Fruit fly (Drosophila melanogaster) whole organism, embryonic: ENCODE data around the gene tub.

Experiments
- CG10267 ChIP-seq: fragments of 200-800 bp; sonication (Bioruptor generic); optimal IDR thresholded peaks from 2 replicates; lab custom pipeline; 2018; ENCODE audit warnings: missing biosample characterization, mild to moderate bottlenecking, missing genetic modification characterization, moderate library complexity
- CG10979 ChIP-seq: fragments of 200-800 bp; sonication (Bioruptor generic); optimal IDR thresholded peaks from 2 replicates; lab custom pipeline; 2018; ENCODE audit warnings: missing biosample characterization, mild to moderate bottlenecking, missing genetic modification characterization, moderate library complexity
- CG11723 ChIP-seq: fragments of 200-800 bp; sonication (Bioruptor generic); optimal IDR thresholded peaks from 2 replicates; lab custom pipeline; 2017; ENCODE audit warnings: missing biosample characterization, mild to moderate bottlenecking, missing genetic modification characterization
- CG14860 ChIP-seq: fragments of 200-800 bp; sonication (Bioruptor generic); IDR thresholded peaks from 3 replicates; pipeline ENCODE4 v1.3.6; 2022; ENCODE audit warnings: missing biosample characterization, missing genetic modification characterization; ENCODE audit not compliant: partially characterized antibody
- CG1832 ChIP-seq: fragments of 200-800 bp; sonication (Bioruptor generic); optimal IDR thresholded peaks from 2 replicates; lab custom pipeline; 2017; ENCODE audit warnings: missing biosample characterization, mild to moderate bottlenecking, missing genetic modification characterization, inconsistent platforms
- CG18764 ChIP-seq: fragments of 200-800 bp; sonication (Bioruptor generic); optimal IDR thresholded peaks from 3 replicates; lab custom pipeline; 2016; ENCODE audit warnings: missing biosample characterization, missing genetic modification characterization
- CG2712 ChIP-seq: fragments of 200-800 bp; optimal IDR thresholded peaks from 3 replicates; lab custom pipeline; 2019; ENCODE audit warnings: missing biosample characterization, mild to moderate bottlenecking, missing genetic modification characterization, moderate library complexity
- CG34376 ChIP-seq: fragments of 200-800 bp; sonication (Bioruptor generic); optimal IDR thresholded peaks from 2 replicates; lab custom pipeline; 2018; ENCODE audit warnings: missing biosample characterization, mild to moderate bottlenecking, missing genetic modification characterization
- CG3847 ChIP-seq: fragments of 200-800 bp; sonication (Bioruptor generic); IDR thresholded peaks from 2 replicates; pipeline ENCODE4 v1.3.6; 2022; ENCODE audit warnings: missing biosample characterization, missing genetic modification characterization
- CG42726 ChIP-seq: fragments of 200-800 bp; sonication (Bioruptor generic); IDR thresholded peaks from 2 replicates; pipeline ENCODE4 v1.3.6; 2022; ENCODE audit warnings: missing biosample characterization, missing genetic modification characterization; ENCODE audit not compliant: partially characterized antibody
- CG43689 ChIP-seq: fragments of 200-800 bp; sonication (Bioruptor generic); IDR thresholded peaks from 2 replicates; pipeline ENCODE4 v1.3.6; 2022; ENCODE audit warnings: missing biosample characterization, missing genetic modification characterization
- CG5953 ChIP-seq: fragments of 200-800 bp; sonication (Bioruptor generic); IDR thresholded peaks from 2 replicates; pipeline ENCODE4 v1.3.6; 2022; ENCODE audit warnings: missing biosample characterization, missing genetic modification characterization
- CG6683 ChIP-seq: fragments of 200-800 bp; sonication (Bioruptor generic); optimal IDR thresholded peaks from 2 replicates; lab custom pipeline; 2017; ENCODE audit warnings: missing biosample characterization, mild to moderate bottlenecking, missing genetic modification characterization, missing genetic modification reagents
- CG7839 ChIP-seq: fragments of 200-800 bp; sonication (Bioruptor generic); optimal IDR thresholded peaks from 3 replicates; lab custom pipeline; 2018; ENCODE audit warnings: missing biosample characterization, mild to moderate bottlenecking, missing genetic modification characterization, moderate library complexity
- Dfd ChIP-seq, 2 experiments: fragments of >200 bp; optimal IDR thresholded peaks; 2 replicates each; lab custom pipeline; 2017; ENCODE audit warnings: missing biosample characterization in 2 of 2, missing genetic modification characterization in 2 of 2
- Dref ChIP-seq: fragments of 200-800 bp; sonication (Bioruptor generic); IDR thresholded peaks from 2 replicates; pipeline ENCODE4 v1.3.6; 2022; ENCODE audit warnings: missing biosample characterization, missing genetic modification characterization
- GATAe ChIP-seq: fragments of 200-800 bp; sonication (Bioruptor generic); conservative IDR thresholded peaks from 2 replicates; pipeline ENCODE4 v1.3.6; 2022; ENCODE audit warnings: missing biosample characterization, missing genetic modification characterization
- Gug ChIP-seq: fragments of 200-800 bp; sonication (Bioruptor generic); IDR thresholded peaks from 4 replicates; pipeline ENCODE4 v1.3.6; 2022; ENCODE audit warnings: missing biosample characterization, missing genetic modification characterization
- HLH4C ChIP-seq: fragments of 200-800 bp; sonication (Bioruptor generic); IDR thresholded peaks from 3 replicates; pipeline ENCODE4 v1.3.6; 2022; ENCODE audit warnings: missing biosample characterization, missing genetic modification characterization; ENCODE audit not compliant: partially characterized antibody
- Lhr ChIP-seq: fragments of 200-800 bp; sonication (Bioruptor generic); optimal IDR thresholded peaks from 3 replicates; lab custom pipeline; 2017; ENCODE audit warnings: mild to moderate bottlenecking, missing biosample characterization, missing genetic modification reagents, missing genetic modification characterization
- MBD-R2 ChIP-seq: fragments of 200-800 bp; sonication (Bioruptor generic); IDR thresholded peaks from 2 replicates; pipeline ENCODE4 v1.3.6; 2022; ENCODE audit warnings: missing biosample characterization, missing genetic modification characterization
- Med ChIP-seq: fragments of 200-800 bp; sonication (Bioruptor generic); peaks from one replicate; lab custom pipeline; 2016; ENCODE audit warnings: missing biosample characterization, missing genetic modification characterization, mild to moderate bottlenecking, inconsistent platforms, moderate library complexity
- NC2β ChIP-seq: fragments of 200-800 bp; sonication (Bioruptor generic); optimal IDR thresholded peaks from 2 replicates; lab custom pipeline; 2016; ENCODE audit warnings: missing biosample characterization, missing genetic modification characterization
- NK7.1 ChIP-seq: fragments of 200-800 bp; sonication (Bioruptor generic); optimal IDR thresholded peaks from 3 replicates; lab custom pipeline; 2016; ENCODE audit warnings: missing biosample characterization, missing genetic modification characterization
- Nf-YA ChIP-seq: fragments of 200-800 bp; sonication (Bioruptor generic); IDR thresholded peaks from 2 replicates; pipeline ENCODE4 v1.3.6; 2022; ENCODE audit warnings: missing biosample characterization, missing genetic modification characterization
- Sry-δ ChIP-seq: fragments of 200-800 bp; sonication (Bioruptor generic); optimal IDR thresholded peaks from 2 replicates; lab custom pipeline; 2016; ENCODE audit warnings: missing biosample characterization, missing genetic modification characterization
- amos ChIP-seq: fragments of 200-800 bp; sonication (Bioruptor generic); IDR thresholded peaks from 2 replicates; pipeline ENCODE4 v1.3.6; 2022; ENCODE audit warnings: missing biosample characterization, missing genetic modification characterization; ENCODE audit not compliant: partially characterized antibody
- ash1 ChIP-seq: fragments of 200-800 bp; sonication (Bioruptor generic); optimal IDR thresholded peaks from 2 replicates; lab custom pipeline; 2018; ENCODE audit warnings: missing biosample characterization, mild to moderate bottlenecking, missing genetic modification characterization
- crp ChIP-seq, 2 experiments: fragments of 200-800 bp; sonication (Bioruptor generic); optimal IDR thresholded peaks; 2 replicates in 1 of 2; 3 replicates in 1 of 2; lab custom pipeline; 2017; ENCODE audit warnings: missing biosample characterization in 2 of 2, missing genetic modification characterization in 2 of 2, mild to moderate bottlenecking in 1 of 2, moderate library complexity in 1 of 2
- dati ChIP-seq: fragments of 200-800 bp; sonication (Bioruptor generic); IDR thresholded peaks from 2 replicates; pipeline ENCODE4 v1.3.6; 2022; ENCODE audit warnings: missing biosample characterization, missing genetic modification characterization
- dmrt99B ChIP-seq: fragments of 200-800 bp; sonication (Bioruptor generic); optimal IDR thresholded peaks from 2 replicates; lab custom pipeline; 2018; ENCODE audit warnings: missing biosample characterization, mild to moderate bottlenecking, missing genetic modification characterization, moderate library complexity
- dpn ChIP-seq, 2 experiments: fragments of 200-800 bp; sonication (Bioruptor generic); optimal IDR thresholded peaks; 3 replicates each; lab custom pipeline; 2016; ENCODE audit warnings: missing biosample characterization in 2 of 2, missing genetic modification characterization in 2 of 2
- ewg ChIP-seq: fragments of 200-800 bp; sonication (Bioruptor generic); optimal IDR thresholded peaks from 3 replicates; lab custom pipeline; 2017; ENCODE audit warnings: mild to moderate bottlenecking, missing biosample characterization, missing genetic modification reagents, missing genetic modification characterization
- fru ChIP-seq: fragments of >200 bp; optimal IDR thresholded peaks from 2 replicates; lab custom pipeline; 2017
- gem ChIP-seq: fragments of 200-800 bp; sonication (Bioruptor generic); optimal IDR thresholded peaks from 2 replicates; lab custom pipeline; 2019; ENCODE audit warnings: missing biosample characterization, mild to moderate bottlenecking, missing genetic modification characterization, moderate library complexity
- grau ChIP-seq: fragments of 200-800 bp; optimal IDR thresholded peaks from 3 replicates; lab custom pipeline; 2019; ENCODE audit warnings: missing biosample characterization, mild to moderate bottlenecking, missing genetic modification characterization, moderate library complexity
- h ChIP-seq: fragments of >200 bp; optimal IDR thresholded peaks from 2 replicates; lab custom pipeline; 2017
- ind ChIP-seq: fragments of 200-800 bp; sonication (Bioruptor generic); optimal IDR thresholded peaks from 3 replicates; lab custom pipeline; 2016; ENCODE audit warnings: missing biosample characterization, missing genetic modification characterization
- inv ChIP-seq: fragments of 200-800 bp; sonication (Bioruptor generic); IDR thresholded peaks from 2 replicates; pipeline ENCODE4 v1.3.6; 2022; ENCODE audit warnings: missing biosample characterization, missing genetic modification characterization; ENCODE audit not compliant: partially characterized antibody
- ken ChIP-seq: fragments of 200-800 bp; sonication (Bioruptor generic); IDR thresholded peaks from 3 replicates; pipeline ENCODE4 v1.3.6; 2022; ENCODE audit warnings: missing biosample characterization, missing genetic modification characterization
- maf-S ChIP-seq: fragments of 200-800 bp; sonication (Bioruptor generic); optimal IDR thresholded peaks from 2 replicates; lab custom pipeline; 2016; ENCODE audit warnings: missing biosample characterization, missing genetic modification characterization
- mam ChIP-seq: fragments of 200-800 bp; sonication (Bioruptor generic); optimal IDR thresholded peaks from 3 replicates; lab custom pipeline; 2016; ENCODE audit warnings: missing biosample characterization, missing genetic modification characterization
- psq ChIP-seq: fragments of 200-800 bp; sonication (Bioruptor generic); optimal IDR thresholded peaks from 2 replicates; lab custom pipeline; 2017; ENCODE audit warnings: missing biosample characterization, missing genetic modification characterization
- ranshi ChIP-seq: fragments of 200-800 bp; sonication (Bioruptor generic); IDR thresholded peaks from 2 replicates; pipeline ENCODE4 v1.3.6; 2022; ENCODE audit warnings: missing biosample characterization, missing genetic modification characterization
- row ChIP-seq: fragments of 200-800 bp; sonication (Bioruptor generic); IDR thresholded peaks from 3 replicates; pipeline ENCODE4 v1.3.6; 2022; ENCODE audit warnings: missing biosample characterization, missing genetic modification characterization
- sisA ChIP-seq: fragments of 200-800 bp; sonication (Bioruptor generic); IDR thresholded peaks from 2 replicates; pipeline ENCODE4 v1.3.6; 2022; ENCODE audit warnings: missing biosample characterization, missing genetic modification characterization
- stc ChIP-seq: fragments of 200-800 bp; sonication (Bioruptor generic); IDR thresholded peaks from 2 replicates; pipeline ENCODE4 v1.3.6; 2022; ENCODE audit warnings: missing biosample characterization, missing genetic modification characterization
- twi ChIP-seq: fragments of 200-800 bp; optimal IDR thresholded peaks from 2 replicates; lab custom pipeline; 2019; ENCODE audit warnings: missing biosample characterization, mild to moderate bottlenecking, missing genetic modification characterization, moderate library complexity
- zen ChIP-seq: fragments of 200-800 bp; sonication (Bioruptor generic); optimal IDR thresholded peaks from 3 replicates; lab custom pipeline; 2018; ENCODE audit warnings: missing biosample characterization, mild to moderate bottlenecking, missing genetic modification characterization, moderate library complexity
- zen2 ChIP-seq: fragments of 200-800 bp; sonication (Bioruptor generic); IDR thresholded peaks from 3 replicates; pipeline ENCODE4 v1.3.6; 2022; ENCODE audit warnings: missing biosample characterization, missing genetic modification characterization; ENCODE audit not compliant: partially characterized antibody

Gene tub

DNA sequence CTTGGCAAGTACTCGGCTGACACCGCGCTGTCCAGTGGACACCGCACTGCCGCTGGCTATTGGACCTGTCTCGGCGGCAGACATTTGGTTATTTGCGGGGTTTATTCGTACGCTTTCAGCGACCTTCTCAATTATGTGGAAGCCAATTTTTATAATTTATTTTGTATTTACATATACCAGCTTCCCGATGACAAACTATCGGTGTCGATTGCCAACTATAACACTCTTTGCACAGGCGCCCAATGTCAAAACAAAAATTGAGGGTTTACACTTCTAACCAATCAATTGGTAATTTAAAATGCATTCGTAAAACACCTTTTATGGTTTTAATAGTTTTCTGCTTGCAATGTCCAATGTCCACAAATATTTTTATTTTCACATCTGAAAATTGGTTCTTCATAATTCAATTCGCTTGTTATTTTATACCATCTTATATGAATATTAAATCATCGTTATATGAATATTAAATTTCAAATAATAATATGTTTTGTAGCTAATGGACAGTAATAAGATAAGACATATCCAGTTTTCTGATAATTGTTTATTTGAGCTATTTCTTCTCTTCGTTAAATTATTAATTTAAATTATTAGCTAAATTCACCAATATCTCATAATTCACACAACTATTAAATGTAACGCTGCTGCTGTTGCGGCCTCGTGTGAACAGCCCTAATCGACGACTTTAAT, 12.4 kb downstream of the tub start (continued):
- TF ChIP-seq CG42726 (GFP tag; lab: Robert Waterston, UW), result 0 out of 2 replicates have a peak, but pooled peaks have one; percentile 44
- TF ChIP-seq CG5953, result no peak
- no peak for TF ChIP-seq NK7.1 (GFP tag; lab: Kevin White, UChicago)
- peak in 1 of 2 experiments; percentile 55 for TF ChIP-seq Dfd (GFP tag; optimal IDR thresholded peaks at IDR 0.05; lab: Kevin White, UChicago)
- peak; percentile 41 for TF ChIP-seq ewg
- TF ChIP-seq amos, result peak; percentile 51
- no peak for TF ChIP-seq dati
- TF ChIP-seq crp (GFP tag; optimal IDR thresholded peaks at IDR 0.05; lab: Kevin White, UChicago), result peak in 1 of 2 experiments; percentile 64
- TF ChIP-seq psq, result peak; percentile 22
- TF ChIP-seq inv (GFP tag; lab: Robert Waterston, UW), result no peak
- TF ChIP-seq Sry-δ (GFP tag; lab: Kevin White, UChicago), result peak; percentile 17
- TF ChIP-seq ranshi (GFP tag; lab: Robert Waterston, UW), result 0 out of 2 replicates have a peak, but pooled peaks have one; percentile 22
- peak; percentile 69 for TF ChIP-seq MBD-R2 (GFP tag; lab: Robert Waterston, UW)
- no peak for TF ChIP-seq Nf-YA (GFP tag; lab: Robert Waterston, UW)
- peak; percentile 49; the same call in 2 of the 3 replicates for TF ChIP-seq HLH4C (GFP tag; lab: Robert Waterston, UW)
- peak; percentile 43 for TF ChIP-seq CG2712 (tag; lab: Kevin White, UChicago)
- no peak for TF ChIP-seq CG1832 (GFP tag; lab: Kevin White, UChicago)
- TF ChIP-seq CG7839 (tag; lab: Kevin White, UChicago), result peak; percentile 45
- no peak for TF ChIP-seq maf-S (GFP tag; lab: Kevin White, UChicago)
- TF ChIP-seq twi (tag; lab: Kevin White, UChicago), result no peak
- no peak for TF ChIP-seq CG6683 (GFP tag; lab: Kevin White, UChicago)
- 0 out of 4 replicates have a peak, but pooled peaks have one; percentile 29 for TF ChIP-seq Gug (GFP tag; lab: Robert Waterston, UW)
- no peak for TF ChIP-seq ash1 (GFP tag; lab: Kevin White, UChicago)
- TF ChIP-seq ind (GFP tag; lab: Kevin White, UChicago), result peak; percentile 18
- 0 out of 2 replicates have a peak, but pooled peaks have one; percentile 22 for TF ChIP-seq CG3847 (GFP tag; lab: Robert Waterston, UW)
- TF ChIP-seq CG18764, result peak; percentile 64
- TF ChIP-seq dpn (GFP tag; optimal IDR thresholded peaks at IDR 0.05; lab: Kevin White, UChicago), result no peak
- peak; percentile 5 for TF ChIP-seq Lhr (GFP tag; lab: Kevin White, UChicago)
- peak; percentile 23 for TF ChIP-seq Med (GFP tag; lab: Kevin White, UChicago)
- no peak for TF ChIP-seq CG43689 (GFP tag; lab: Robert Waterston, UW)
- TF ChIP-seq grau, result peak; percentile 30
- TF ChIP-seq stc (GFP tag; lab: Robert Waterston, UW), result no peak
- TF ChIP-seq zen (tag; lab: Kevin White, UChicago), result peak; percentile 22
- TF ChIP-seq row (GFP tag; lab: Robert Waterston, UW), result peak; percentile 87
- TF ChIP-seq CG10267 (tag; lab: Kevin White, UChicago), result peak; percentile 18
- no peak for TF ChIP-seq GATAe (GFP tag; lab: Robert Waterston, UW)
- TF ChIP-seq CG11723 (GFP tag; lab: Kevin White, UChicago), result peak; percentile 85
- TF ChIP-seq CG14860 (GFP tag; lab: Robert Waterston, UW), result no peak
- no peak for TF ChIP-seq NC2β (GFP tag; lab: Kevin White, UChicago)
- TF ChIP-seq sisA (GFP tag; lab: Robert Waterston, UW), result no peak
- TF ChIP-seq mam (GFP tag; lab: Kevin White, UChicago), result peak; percentile 15
- TF ChIP-seq ken (GFP tag; lab: Robert Waterston, UW), result no peak
- no peak for TF ChIP-seq h (lab: Kevin White, UChicago)
- peak; percentile 8 for TF ChIP-seq dmrt99B (tag; lab: Kevin White, UChicago)
- peak; percentile 41 for TF ChIP-seq gem (tag; lab: Kevin White, UChicago)
- TF ChIP-seq CG34376 (GFP tag; lab: Kevin White, UChicago), result no peak
- no peak for TF ChIP-seq CG10979 (tag; lab: Kevin White, UChicago)
- TF ChIP-seq fru (lab: Kevin White, UChicago), result no peak
- peak; percentile 78 for TF ChIP-seq Dref (GFP tag; lab: Robert Waterston, UW)
- TF ChIP-seq zen2 (GFP tag; lab: Robert Waterston, UW), result no peak
